Worm (Caenorhabditis elegans) whole organism, young adult: ENCODE data around the gene C17E7.9.

Experiments
- ama-1 ChIP-seq, 3 experiments: fragments of 150-350 bp in 1 of 3; sonication (generic microtip) in 2 of 3; optimal IDR thresholded peaks; 2 replicates each; lab custom pipeline; 2014 to 2018; ENCODE audit warnings: missing biosample characterization in 2 of 3, missing genetic modification characterization in 2 of 3, missing genetic modification reagents in 2 of 3
- bed-2 ChIP-seq: fragments of 200-800 bp; sonication (Bioruptor generic); IDR thresholded peaks from 2 replicates; pipeline ENCODE4 v1.3.6; 2022; ENCODE audit warnings: missing genetic modification reagents, missing genetic modification characterization, missing compliant biosample characterization
- nhr-90 ChIP-seq: sonication (generic microtip); optimal IDR thresholded peaks from 2 replicates; lab custom pipeline; 2016; ENCODE audit warnings: missing genotype, mild to moderate bottlenecking, missing genetic modification characterization, missing compliant biosample characterization

DNA sequence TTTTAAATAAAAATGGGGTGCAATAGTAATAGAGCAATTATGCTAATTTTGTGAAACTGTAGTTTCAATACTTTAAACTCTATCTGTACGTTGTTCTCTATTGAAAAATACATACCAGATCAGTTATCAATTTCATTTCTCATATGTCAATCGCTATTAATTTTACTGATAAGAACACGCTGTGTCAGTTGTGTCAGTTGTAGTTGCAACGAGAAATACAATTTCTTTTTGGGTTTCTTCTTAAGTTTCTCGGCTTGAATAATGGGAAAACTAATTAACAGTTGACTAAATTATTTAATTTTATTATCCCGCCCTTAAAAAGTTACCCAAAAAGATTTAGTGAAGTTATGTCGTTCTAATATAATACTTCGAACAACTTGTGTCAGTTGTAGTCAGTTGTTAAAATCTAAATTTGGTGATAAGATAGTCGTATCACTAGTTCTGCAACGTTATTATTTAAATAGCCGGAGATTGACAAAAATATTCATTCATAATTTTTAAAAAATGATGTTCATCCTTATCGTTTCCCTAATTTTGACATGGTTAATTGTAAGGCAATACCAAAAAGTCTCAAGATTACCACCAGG is 45.3 kb upstream of the C17E7.9 start, which contains the start of gene cyp-35A5:
- no peak for TF ChIP-seq nhr-90 (tag; lab: Kevin White, UChicago)
- TF ChIP-seq ama-1 (optimal IDR thresholded peaks at IDR 0.05; lab: Kevin White, UChicago), result no peak
- no peak for TF ChIP-seq ama-1 (GFP tag; optimal IDR thresholded peaks at IDR 0.05; lab: Kevin White, UChicago)
- TF ChIP-seq bed-2, result no peak
